Worm (Caenorhabditis elegans) whole organism, late embryonic: ENCODE measurements around the gene lrpr-1.

Experiments used
- ama-1 ChIP-seq: fragments of 150-350 bp; optimal IDR thresholded peaks from 2 replicates; lab custom pipeline; 2014
- elt-2 ChIP-seq: sonication (generic microtip); optimal IDR thresholded peaks from 2 replicates; lab custom pipeline; 2016; ENCODE audit warnings: missing genetic modification reagents, missing genetic modification characterization, missing compliant biosample characterization
- ets-4 ChIP-seq: sonication (generic microtip); optimal IDR thresholded peaks from 2 replicates; lab custom pipeline; 2016; ENCODE audit warnings: missing genetic modification characterization, missing compliant biosample characterization
- fax-1 ChIP-seq: sonication (generic microtip); optimal IDR thresholded peaks from 2 replicates; lab custom pipeline; 2016; ENCODE audit warnings: missing genotype, missing genetic modification characterization, missing compliant biosample characterization
- fkh-10 ChIP-seq: fragments of 150-350 bp; optimal IDR thresholded peaks from 2 replicates; lab custom pipeline; 2014; ENCODE audit warnings: missing biosample characterization, missing genetic modification reagents, missing genetic modification characterization
- hlh-6 ChIP-seq: sonication (generic microtip); optimal IDR thresholded peaks from 2 replicates; lab custom pipeline; 2016; ENCODE audit warnings: missing genotype, missing genetic modification characterization, missing compliant biosample characterization
- nhr-11 ChIP-seq: fragments of 150-350 bp; optimal IDR thresholded peaks from 2 replicates; lab custom pipeline; 2014; ENCODE audit warnings: missing biosample characterization, missing genetic modification characterization
- odd-2 ChIP-seq: sonication (generic microtip); optimal IDR thresholded peaks from 2 replicates; lab custom pipeline; 2017; ENCODE audit warnings: antibody characterized with exemption, mild to moderate bottlenecking, missing genetic modification characterization, missing compliant biosample characterization
- pha-4 ChIP-seq: fragments of 150-350 bp; optimal IDR thresholded peaks from 2 replicates; lab custom pipeline; 2018; ENCODE audit warnings: missing biosample characterization, missing genetic modification reagents, missing genetic modification characterization
- unc-3 ChIP-seq, 2 experiments: fragments of 200-800 bp in 1 of 2; sonication (Bioruptor generic) in 1 of 2; sonication (generic microtip) in 1 of 2; conservative IDR thresholded peaks in 1 of 2; optimal IDR thresholded peaks in 1 of 2; 2 replicates each; pipeline versions ENCODE4 v1.3.6 to Lab custom; 2016 to 2022; ENCODE audit warnings: missing compliant biosample characterization in 2 of 2, missing genetic modification characterization in 2 of 2, missing genetic modification reagents in 1 of 2

DNA sequence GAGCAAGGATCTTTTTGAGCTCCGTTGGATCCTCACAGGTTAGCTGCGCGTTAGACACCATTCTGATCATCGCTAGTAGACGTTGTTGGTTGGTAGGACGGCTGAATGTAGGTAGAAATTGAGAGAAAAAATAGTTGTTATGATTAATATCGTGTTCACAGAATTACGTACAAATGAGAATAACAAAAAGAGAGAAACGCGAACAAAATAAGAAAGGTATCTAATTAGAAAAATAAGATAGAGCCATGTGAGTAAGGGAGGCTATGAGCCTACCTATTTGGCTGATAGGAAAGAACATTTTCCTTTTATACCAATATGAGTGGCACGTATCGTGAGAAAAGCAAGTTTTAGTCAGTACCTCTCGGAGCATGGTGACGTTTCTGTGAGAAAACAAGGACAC lies 34.0 kb downstream of the lrpr-1 start, which contains the start of gene C04E6.8:
- TF ChIP-seq fkh-10 (GFP tag; lab: Kevin White, UChicago) (no peak), ama-1 (lab: Kevin White, UChicago) (no peak), hlh-6 (no peak), unc-3 (GFP tag; conservative IDR thresholded peaks at IDR 0.05; lab: Robert Waterston, UW) (no peak), unc-3 (tag; optimal IDR thresholded peaks at IDR 0.05; lab: Kevin White, UChicago) (no peak), ets-4 (tag; lab: Kevin White, UChicago) (no peak), fax-1 (tag; lab: Kevin White, UChicago) (no peak), pha-4 (tag; lab: Kevin White, UChicago) (no peak), elt-2 (tag; lab: Kevin White, UChicago) (no peak), nhr-11 (tag; lab: Kevin White, UChicago) (no peak), odd-2 (tag; lab: Kevin White, UChicago) (no peak)
